Fruit fly (Drosophila melanogaster) whole organism, embryonic: Measurements from ENCODE around the gene CG17349.

Source experiments
- Asciz ChIP-seq: fragments of 200-800 bp; sonication (Bioruptor generic); optimal IDR thresholded peaks from 2 replicates; lab custom pipeline; 2017; ENCODE audit warnings: missing biosample characterization, mild to moderate bottlenecking, missing genetic modification characterization, missing genetic modification reagents
- C15 ChIP-seq: fragments of 200-800 bp; sonication (Bioruptor generic); IDR thresholded peaks from 3 replicates; pipeline ENCODE4 v1.3.6; 2022; ENCODE audit warnings: missing biosample characterization, missing genetic modification characterization
- CG10267 ChIP-seq: fragments of 200-800 bp; sonication (Bioruptor generic); optimal IDR thresholded peaks from 2 replicates; lab custom pipeline; 2018; ENCODE audit warnings: missing biosample characterization, mild to moderate bottlenecking, missing genetic modification characterization, moderate library complexity
- CG10366 ChIP-seq: fragments of 200-800 bp; sonication (Bioruptor generic); IDR thresholded peaks from 2 replicates; pipeline ENCODE4 v1.3.6; 2022; ENCODE audit warnings: missing biosample characterization, missing genetic modification characterization
- CG10543 ChIP-seq: fragments of 200-800 bp; sonication (Bioruptor generic); optimal IDR thresholded peaks from 3 replicates; lab custom pipeline; 2017; ENCODE audit warnings: missing biosample characterization, mild to moderate bottlenecking, missing genetic modification characterization, moderate library complexity
- CG11504 ChIP-seq: fragments of 200-800 bp; sonication (Bioruptor generic); optimal IDR thresholded peaks from 3 replicates; lab custom pipeline; 2019; ENCODE audit warnings: missing biosample characterization, mild to moderate bottlenecking, missing genetic modification characterization, moderate library complexity
- CG11695 ChIP-seq: fragments of 200-800 bp; sonication (Bioruptor generic); IDR thresholded peaks from 3 replicates; pipeline ENCODE4 v1.3.6; 2022; ENCODE audit warnings: missing biosample characterization, missing genetic modification characterization
- CG12104 ChIP-seq: fragments of 200-800 bp; sonication (Bioruptor generic); optimal IDR thresholded peaks from 3 replicates; lab custom pipeline; 2016; ENCODE audit warnings: missing biosample characterization, missing genetic modification characterization
- CG12659 ChIP-seq: fragments of 200-800 bp; sonication (Bioruptor generic); optimal IDR thresholded peaks from 3 replicates; lab custom pipeline; 2017; ENCODE audit warnings: mild to moderate bottlenecking, missing biosample characterization, missing genetic modification reagents, missing genetic modification characterization
- CG13123 ChIP-seq: fragments of 200-800 bp; sonication (Bioruptor generic); optimal IDR thresholded peaks from 2 replicates; lab custom pipeline; 2016; ENCODE audit warnings: missing biosample characterization, missing genetic modification characterization
- CG13287 ChIP-seq: fragments of 200-800 bp; sonication (Bioruptor generic); IDR thresholded peaks from 2 replicates; pipeline ENCODE4 v1.3.6; 2022; ENCODE audit warnings: missing biosample characterization, missing genetic modification characterization; ENCODE audit not compliant: partially characterized antibody
- CG1529 ChIP-seq: fragments of 200-800 bp; sonication (Bioruptor generic); optimal IDR thresholded peaks from 3 replicates; lab custom pipeline; 2018; ENCODE audit warnings: missing biosample characterization, missing genetic modification characterization
- CG18599 ChIP-seq: fragments of 200-800 bp; sonication (Bioruptor generic); optimal IDR thresholded peaks from 3 replicates; lab custom pipeline; 2017; ENCODE audit warnings: missing biosample characterization, missing genetic modification characterization, mild to moderate bottlenecking, moderate library complexity, missing genetic modification reagents
- CG18619 ChIP-seq: fragments of 200-800 bp; sonication (Bioruptor generic); optimal IDR thresholded peaks from 3 replicates; lab custom pipeline; 2017; ENCODE audit warnings: missing biosample characterization, mild to moderate bottlenecking, missing genetic modification characterization
- CG30403 ChIP-seq: fragments of 200-800 bp; sonication (Bioruptor generic); optimal IDR thresholded peaks from 3 replicates; lab custom pipeline; 2016; ENCODE audit warnings: missing biosample characterization, missing genetic modification characterization
- CG33213 ChIP-seq: fragments of 200-800 bp; sonication (Bioruptor generic); optimal IDR thresholded peaks from 3 replicates; lab custom pipeline; 2016; ENCODE audit warnings: missing biosample characterization, missing genetic modification characterization
- CG3995 ChIP-seq: fragments of 200-800 bp; sonication (Bioruptor generic); optimal IDR thresholded peaks from 3 replicates; lab custom pipeline; 2016; ENCODE audit warnings: missing biosample characterization, missing genetic modification characterization
- CG4617 ChIP-seq: fragments of 200-800 bp; sonication (Bioruptor generic); optimal IDR thresholded peaks from 3 replicates; lab custom pipeline; 2016; ENCODE audit warnings: missing biosample characterization, missing genetic modification characterization, borderline replicate concordance
- CG4707 ChIP-seq: fragments of 200-800 bp; sonication (Bioruptor generic); optimal IDR thresholded peaks from 2 replicates; lab custom pipeline; 2018; ENCODE audit warnings: missing biosample characterization, mild to moderate bottlenecking, missing genetic modification characterization, moderate library complexity
- CG6175 ChIP-seq: fragments of 200-800 bp; sonication (Bioruptor generic); IDR thresholded peaks from 3 replicates; pipeline ENCODE4 v1.3.6; 2022; ENCODE audit warnings: missing biosample characterization, missing genetic modification characterization
- CG6689 ChIP-seq: fragments of 200-800 bp; sonication (Bioruptor generic); IDR thresholded peaks from 2 replicates; pipeline ENCODE4 v1.3.6; 2022; ENCODE audit warnings: missing biosample characterization, missing genetic modification characterization
- CG7987 ChIP-seq: fragments of 200-800 bp; sonication (Bioruptor generic); optimal IDR thresholded peaks from 2 replicates; lab custom pipeline; 2018; ENCODE audit warnings: missing biosample characterization, mild to moderate bottlenecking, missing genetic modification characterization, moderate library complexity
- CG8388 ChIP-seq: fragments of 200-800 bp; sonication (Bioruptor generic); optimal IDR thresholded peaks from 2 replicates; lab custom pipeline; 2019; ENCODE audit warnings: missing biosample characterization, mild to moderate bottlenecking, missing genetic modification characterization, moderate library complexity
- CG9932 ChIP-seq: fragments of 200-800 bp; sonication (Bioruptor generic); IDR thresholded peaks from 2 replicates; pipeline ENCODE4 v1.3.6; 2022; ENCODE audit warnings: missing biosample characterization, missing genetic modification characterization
- D ChIP-seq, 2 experiments: fragments of 200-800 bp in 1 of 2; fragments of >200 bp in 1 of 2; sonication (Bioruptor generic) in 1 of 2; optimal IDR thresholded peaks; 2 replicates in 1 of 2; 3 replicates in 1 of 2; lab custom pipeline; 2017; ENCODE audit warnings: mild to moderate bottlenecking in 1 of 2, missing biosample characterization in 1 of 2, missing genetic modification characterization in 1 of 2, missing genetic modification reagents in 1 of 2
- Dad ChIP-seq: fragments of 200-800 bp; sonication (Bioruptor generic); optimal IDR thresholded peaks from 3 replicates; lab custom pipeline; 2016; ENCODE audit warnings: missing biosample characterization, missing genetic modification characterization
- Deaf1 ChIP-seq: fragments of 200-800 bp; optimal IDR thresholded peaks from 3 replicates; lab custom pipeline; 2019; ENCODE audit warnings: missing biosample characterization, mild to moderate bottlenecking, missing genetic modification characterization, moderate library complexity
- Dfd ChIP-seq, 2 experiments: fragments of >200 bp; optimal IDR thresholded peaks; 2 replicates each; lab custom pipeline; 2017; ENCODE audit warnings: missing biosample characterization in 2 of 2, missing genetic modification characterization in 2 of 2
- Dip3 ChIP-seq: fragments of 200-800 bp; sonication (Bioruptor generic); optimal IDR thresholded peaks from 3 replicates; lab custom pipeline; 2016; ENCODE audit warnings: missing biosample characterization, missing genetic modification characterization
- Elba2 ChIP-seq: fragments of 200-800 bp; sonication (Bioruptor generic); optimal IDR thresholded peaks from 3 replicates; lab custom pipeline; 2016; ENCODE audit warnings: missing biosample characterization, missing genetic modification characterization
- Med ChIP-seq: fragments of 200-800 bp; sonication (Bioruptor generic); peaks from one replicate; lab custom pipeline; 2016; ENCODE audit warnings: missing biosample characterization, missing genetic modification characterization, mild to moderate bottlenecking, inconsistent platforms, moderate library complexity
- NfI ChIP-seq: fragments of 200-800 bp; sonication (Bioruptor generic); optimal IDR thresholded peaks from 3 replicates; lab custom pipeline; 2018; ENCODE audit warnings: missing biosample characterization, mild to moderate bottlenecking, missing genetic modification characterization, moderate library complexity
- Sin3A ChIP-seq: fragments of >200 bp; optimal IDR thresholded peaks from 2 replicates; lab custom pipeline; 2018
- Sry-δ ChIP-seq: fragments of 200-800 bp; sonication (Bioruptor generic); optimal IDR thresholded peaks from 2 replicates; lab custom pipeline; 2016; ENCODE audit warnings: missing biosample characterization, missing genetic modification characterization
- ara ChIP-seq: fragments of 200-800 bp; sonication (Bioruptor generic); IDR thresholded peaks from 2 replicates; pipeline ENCODE4 v1.3.6; 2022; ENCODE audit warnings: missing biosample characterization, missing genetic modification characterization
- ase ChIP-seq: fragments of 200-800 bp; sonication (Bioruptor generic); IDR thresholded peaks from 3 replicates; pipeline ENCODE4 v1.3.6; 2022; ENCODE audit warnings: missing biosample characterization, missing genetic modification characterization
- bbx ChIP-seq: fragments of 200-800 bp; sonication (Bioruptor generic); IDR thresholded peaks from 2 replicates; pipeline ENCODE4 v1.3.6; 2022; ENCODE audit warnings: missing biosample characterization, missing genetic modification characterization; ENCODE audit not compliant: partially characterized antibody
- bowl ChIP-seq: fragments of 200-800 bp; sonication (Bioruptor generic); IDR thresholded peaks from 2 replicates; pipeline ENCODE4 v1.3.6; 2022; ENCODE audit warnings: missing biosample characterization, missing genetic modification characterization
- br ChIP-seq: fragments of >200 bp; optimal IDR thresholded peaks from 2 replicates; lab custom pipeline; 2017
- cad ChIP-seq: fragments of >200 bp; optimal IDR thresholded peaks from 2 replicates; lab custom pipeline; 2017; ENCODE audit warnings: missing biosample characterization, missing genetic modification characterization
- eyg ChIP-seq: fragments of 200-800 bp; sonication (Bioruptor generic); optimal IDR thresholded peaks from 3 replicates; lab custom pipeline; 2016; ENCODE audit warnings: missing biosample characterization, missing genetic modification characterization
- her ChIP-seq: fragments of 200-800 bp; sonication (Bioruptor generic); optimal IDR thresholded peaks from 2 replicates; lab custom pipeline; 2016; ENCODE audit warnings: missing biosample characterization, missing genetic modification characterization
- hkb ChIP-seq, 2 experiments: fragments of 200-800 bp in 1 of 2; fragments of >200 bp in 1 of 2; sonication (Bioruptor generic) in 1 of 2; IDR thresholded peaks in 1 of 2; optimal IDR thresholded peaks in 1 of 2; 2 replicates each; pipeline versions ENCODE4 v1.3.6 to Lab custom; 2017 to 2022; ENCODE audit warnings: missing biosample characterization in 1 of 2, missing genetic modification characterization in 1 of 2
- jumu ChIP-seq: fragments of 200-800 bp; sonication (Bioruptor generic); optimal IDR thresholded peaks from 3 replicates; lab custom pipeline; 2016; ENCODE audit warnings: missing biosample characterization, missing genetic modification characterization
- mld ChIP-seq: fragments of 200-800 bp; sonication (Bioruptor generic); IDR thresholded peaks from 3 replicates; pipeline ENCODE4 v1.3.6; 2022; ENCODE audit warnings: missing biosample characterization, missing genetic modification characterization; ENCODE audit not compliant: partially characterized antibody
- org-1 ChIP-seq: fragments of 200-800 bp; sonication (Bioruptor generic); optimal IDR thresholded peaks from 2 replicates; lab custom pipeline; 2017; ENCODE audit warnings: missing biosample characterization, missing genetic modification characterization
- pum ChIP-seq: fragments of 200-800 bp; sonication (Bioruptor generic); optimal IDR thresholded peaks from 2 replicates; lab custom pipeline; 2016; ENCODE audit warnings: missing biosample characterization, missing genetic modification characterization
- rib ChIP-seq: fragments of 200-800 bp; sonication (Bioruptor generic); IDR thresholded peaks from 2 replicates; pipeline ENCODE4 v1.3.6; 2022; ENCODE audit warnings: missing biosample characterization, missing genetic modification characterization
- slbo ChIP-seq: fragments of 200-800 bp; sonication (Bioruptor generic); IDR thresholded peaks from 2 replicates; pipeline ENCODE4 v1.3.6; 2022; ENCODE audit warnings: missing biosample characterization, missing genetic modification characterization
- sug ChIP-seq: fragments of 200-800 bp; optimal IDR thresholded peaks from 2 replicates; lab custom pipeline; 2019; ENCODE audit warnings: missing biosample characterization, mild to moderate bottlenecking, missing genetic modification characterization, moderate library complexity
- vvl ChIP-seq: fragments of 200-800 bp; sonication (Bioruptor generic); IDR thresholded peaks from 2 replicates; pipeline ENCODE4 v1.3.6; 2022; ENCODE audit warnings: missing biosample characterization, missing genetic modification characterization
- zfh2 ChIP-seq: fragments of 200-800 bp; sonication (Bioruptor generic); optimal IDR thresholded peaks from 2 replicates; lab custom pipeline; 2016; ENCODE audit warnings: missing biosample characterization, missing genetic modification characterization

CG17349 gene

dm6 chr2L:19342018-19342417 lies 28.2 kb upstream of the CG17349 start (continued):
- peak; percentile 56 for TF ChIP-seq CG10267 (tag; lab: Kevin White, UChicago)
- TF ChIP-seq hkb (optimal IDR thresholded peaks at IDR 0.05; lab: Kevin White, UChicago): no peak
- no peak for TF ChIP-seq hkb (GFP tag; IDR thresholded peaks at IDR 0.05; lab: Robert Waterston, UW)
- peak; percentile 36 for TF ChIP-seq pum (GFP tag; lab: Kevin White, UChicago)
- no peak for TF ChIP-seq bbx (GFP tag; lab: Robert Waterston, UW)
- no peak for TF ChIP-seq org-1
- TF ChIP-seq C15 (GFP tag; lab: Robert Waterston, UW): no peak
- TF ChIP-seq CG3995: no peak
- TF ChIP-seq Sry-δ (GFP tag; lab: Kevin White, UChicago): no peak
- TF ChIP-seq CG13287 (GFP tag; lab: Robert Waterston, UW): no peak
- TF ChIP-seq CG11504: peak; percentile 84
- TF ChIP-seq CG10366 (GFP tag; lab: Robert Waterston, UW): no peak
- no peak for TF ChIP-seq slbo (GFP tag; lab: Robert Waterston, UW)
- no peak for TF ChIP-seq Elba2 (GFP tag; lab: Kevin White, UChicago)
- TF ChIP-seq jumu (GFP tag; lab: Kevin White, UChicago): no peak
- TF ChIP-seq NfI: no peak
- peak; percentile 20 for TF ChIP-seq CG1529 (GFP tag; lab: Kevin White, UChicago)
- TF ChIP-seq CG4707: peak; percentile 7
- peak; percentile 27 for TF ChIP-seq Asciz (GFP tag; lab: Kevin White, UChicago)
- no peak for TF ChIP-seq CG33213
- peak; percentile 1 for TF ChIP-seq CG18599 (GFP tag; lab: Kevin White, UChicago)
- TF ChIP-seq Sin3A (lab: Kevin White, UChicago): no peak
- TF ChIP-seq CG11695 (GFP tag; lab: Robert Waterston, UW): 0 out of 3 replicates have a peak, but pooled peaks have one; percentile 16
- no peak for TF ChIP-seq sug (tag; lab: Kevin White, UChicago)
- TF ChIP-seq CG7987 (GFP tag; lab: Kevin White, UChicago): no peak
- peak; percentile 72 for TF ChIP-seq vvl
- no peak for TF ChIP-seq zfh2 (GFP tag; lab: Kevin White, UChicago)
- TF ChIP-seq ase (GFP tag; lab: Robert Waterston, UW): no peak
- TF ChIP-seq eyg (GFP tag; lab: Kevin White, UChicago): no peak
- no peak for TF ChIP-seq CG18619
- peak; percentile 42; the same call in 1 of the 2 replicates for TF ChIP-seq CG6689 (GFP tag; lab: Robert Waterston, UW)
- TF ChIP-seq cad (GFP tag; lab: Kevin White, UChicago): no peak
- TF ChIP-seq CG8388 (GFP tag; lab: Kevin White, UChicago): peak; percentile 69
- TF ChIP-seq Dfd (GFP tag; optimal IDR thresholded peaks at IDR 0.05; lab: Kevin White, UChicago): no peak
- no peak for TF ChIP-seq Dip3 (GFP tag; lab: Kevin White, UChicago)
- no peak for TF ChIP-seq CG4617
- TF ChIP-seq br (lab: Kevin White, UChicago): no peak
- TF ChIP-seq CG30403 (GFP tag; lab: Kevin White, UChicago): peak; percentile 49
- no peak for TF ChIP-seq D (optimal IDR thresholded peaks at IDR 0.05; lab: Kevin White, UChicago)
- TF ChIP-seq D (GFP tag; optimal IDR thresholded peaks at IDR 0.05; lab: Kevin White, UChicago): peak; percentile 62
- TF ChIP-seq CG13123 (GFP tag; lab: Kevin White, UChicago): no peak
- no peak for TF ChIP-seq bowl (GFP tag; lab: Robert Waterston, UW)
- no peak for TF ChIP-seq CG9932 (GFP tag; lab: Robert Waterston, UW)
- no peak for TF ChIP-seq CG10543
- no peak for TF ChIP-seq Deaf1 (tag; lab: Kevin White, UChicago)
- TF ChIP-seq ara: peak; percentile 73
- TF ChIP-seq CG12659: peak; percentile 1
- TF ChIP-seq Med (GFP tag; lab: Kevin White, UChicago): peak; percentile 67
- no peak for TF ChIP-seq CG12104 (GFP tag; lab: Kevin White, UChicago)
- TF ChIP-seq rib (GFP tag; lab: Robert Waterston, UW): no peak
- TF ChIP-seq her (GFP tag; lab: Kevin White, UChicago): no peak
- TF ChIP-seq Dad (GFP tag; lab: Kevin White, UChicago): no peak
- no peak for TF ChIP-seq CG6175 (GFP tag; lab: Robert Waterston, UW)
- TF ChIP-seq mld: no peak
